Fruit fly (Drosophila melanogaster) whole organism, embryonic: ENCODE results near the gene CG33489.

Source experiments
- Awh ChIP-seq: fragments of 200-800 bp; sonication (Bioruptor generic); IDR thresholded peaks from 2 replicates; pipeline ENCODE4, ENCODE4 v1.3.6; 2022; ENCODE audit warnings: missing biosample characterization, missing genetic modification characterization
- BEAF-32 ChIP-seq: fragments of 200-800 bp; sonication (Bioruptor generic); optimal IDR thresholded peaks from 3 replicates; lab custom pipeline; 2017; ENCODE audit warnings: missing biosample characterization, missing genetic modification characterization, mild to moderate bottlenecking, moderate library complexity, missing genetic modification reagents
- CG10274 ChIP-seq: fragments of 200-800 bp; sonication (Bioruptor generic); optimal IDR thresholded peaks from 3 replicates; lab custom pipeline; 2017; ENCODE audit warnings: missing biosample characterization, mild to moderate bottlenecking, missing genetic modification characterization
- CG10462 ChIP-seq: fragments of 200-800 bp; sonication (Bioruptor generic); optimal IDR thresholded peaks from 2 replicates; lab custom pipeline; 2016; ENCODE audit warnings: missing biosample characterization, missing genetic modification characterization
- CG12104 ChIP-seq: fragments of 200-800 bp; sonication (Bioruptor generic); optimal IDR thresholded peaks from 3 replicates; lab custom pipeline; 2016; ENCODE audit warnings: missing biosample characterization, missing genetic modification characterization
- CG12744 ChIP-seq: fragments of 200-800 bp; sonication (Bioruptor generic); optimal IDR thresholded peaks from 2 replicates; lab custom pipeline; 2016; ENCODE audit warnings: missing biosample characterization, missing genetic modification characterization
- CG13624 ChIP-seq: fragments of 200-800 bp; sonication (Bioruptor generic); optimal IDR thresholded peaks from 2 replicates; lab custom pipeline; 2016; ENCODE audit warnings: missing biosample characterization, missing genetic modification characterization
- CG14710 ChIP-seq: fragments of 200-800 bp; sonication (Bioruptor generic); optimal IDR thresholded peaks from 3 replicates; lab custom pipeline; 2019; ENCODE audit warnings: missing biosample characterization, mild to moderate bottlenecking, missing genetic modification characterization, moderate library complexity
- CG15696 ChIP-seq: fragments of 200-800 bp; sonication (Bioruptor generic); optimal IDR thresholded peaks from 2 replicates; lab custom pipeline; 2019; ENCODE audit warnings: missing biosample characterization, mild to moderate bottlenecking, missing genetic modification characterization, moderate library complexity
- CG16863 ChIP-seq: fragments of 200-800 bp; sonication (Bioruptor generic); optimal IDR thresholded peaks from 3 replicates; lab custom pipeline; 2016; ENCODE audit warnings: missing biosample characterization, missing genetic modification characterization
- CG17568 ChIP-seq: fragments of 200-800 bp; sonication (Bioruptor generic); optimal IDR thresholded peaks from 2 replicates; lab custom pipeline; 2018; ENCODE audit warnings: missing biosample characterization, mild to moderate bottlenecking, missing genetic modification characterization, moderate library complexity
- CG17912 ChIP-seq: fragments of 200-800 bp; sonication (Bioruptor generic); optimal IDR thresholded peaks from 2 replicates; lab custom pipeline; 2018; ENCODE audit warnings: missing biosample characterization, mild to moderate bottlenecking, missing genetic modification characterization
- CG3065 ChIP-seq: fragments of 200-800 bp; sonication (Bioruptor generic); optimal IDR thresholded peaks from 2 replicates; lab custom pipeline; 2016; ENCODE audit warnings: missing biosample characterization, missing genetic modification characterization
- CG4328 ChIP-seq: fragments of 200-800 bp; sonication (Bioruptor generic); optimal IDR thresholded peaks from 3 replicates; lab custom pipeline; 2017; ENCODE audit warnings: missing biosample characterization, missing genetic modification reagents, missing genetic modification characterization
- CG4424 ChIP-seq: fragments of 200-800 bp; sonication (Bioruptor generic); optimal IDR thresholded peaks from 3 replicates; lab custom pipeline; 2016; ENCODE audit warnings: missing biosample characterization, missing genetic modification characterization
- CG7839 ChIP-seq: fragments of 200-800 bp; sonication (Bioruptor generic); optimal IDR thresholded peaks from 3 replicates; lab custom pipeline; 2018; ENCODE audit warnings: missing biosample characterization, mild to moderate bottlenecking, missing genetic modification characterization, moderate library complexity
- ERR ChIP-seq: fragments of 200-800 bp; sonication (Bioruptor generic); optimal IDR thresholded peaks from 2 replicates; lab custom pipeline; 2016; ENCODE audit warnings: missing biosample characterization, missing genetic modification characterization
- Ets97D ChIP-seq: fragments of 200-800 bp; sonication (Bioruptor generic); optimal IDR thresholded peaks from 3 replicates; lab custom pipeline; 2016; ENCODE audit warnings: missing biosample characterization, missing genetic modification characterization
- GATAe ChIP-seq: fragments of 200-800 bp; sonication (Bioruptor generic); conservative IDR thresholded peaks from 2 replicates; pipeline ENCODE4 v1.3.6; 2022; ENCODE audit warnings: missing biosample characterization, missing genetic modification characterization
- Hr78 ChIP-seq, 2 experiments: fragments of 200-800 bp in 1 of 2; fragments of >200 bp in 1 of 2; sonication (Bioruptor generic) in 1 of 2; optimal IDR thresholded peaks; 2 replicates each; lab custom pipeline; 2017 to 2019; ENCODE audit warnings: missing biosample characterization in 2 of 2, missing genetic modification characterization in 2 of 2, mild to moderate bottlenecking in 1 of 2, moderate library complexity in 1 of 2
- Myb ChIP-seq: fragments of 200-800 bp; sonication (Bioruptor generic); optimal IDR thresholded peaks from 2 replicates; lab custom pipeline; 2016; ENCODE audit warnings: missing biosample characterization, missing genetic modification characterization
- NC2β ChIP-seq: fragments of 200-800 bp; sonication (Bioruptor generic); optimal IDR thresholded peaks from 2 replicates; lab custom pipeline; 2016; ENCODE audit warnings: missing biosample characterization, missing genetic modification characterization
- Nf-YB ChIP-seq: fragments of 200-800 bp; sonication (Bioruptor generic); optimal IDR thresholded peaks from 3 replicates; lab custom pipeline; 2019; ENCODE audit warnings: missing biosample characterization, mild to moderate bottlenecking, missing genetic modification characterization, moderate library complexity
- PHDP ChIP-seq: fragments of 200-800 bp; sonication (Bioruptor generic); optimal IDR thresholded peaks from 3 replicates; lab custom pipeline; 2018; ENCODE audit warnings: missing biosample characterization, mild to moderate bottlenecking, missing genetic modification characterization, moderate library complexity
- Ravus ChIP-seq: fragments of 200-800 bp; sonication (Bioruptor generic); IDR thresholded peaks from 2 replicates; pipeline ENCODE4 v1.3.6; 2022; ENCODE audit warnings: missing biosample characterization, missing genetic modification characterization
- Side ChIP-seq: fragments of 200-800 bp; sonication (Bioruptor generic); optimal IDR thresholded peaks from 2 replicates; lab custom pipeline; 2016; ENCODE audit warnings: missing biosample characterization, missing genetic modification characterization
- Sox100B ChIP-seq: fragments of 200-800 bp; sonication (Bioruptor generic); optimal IDR thresholded peaks from 3 replicates; lab custom pipeline; 2018; ENCODE audit warnings: missing biosample characterization, mild to moderate bottlenecking, missing genetic modification characterization
- Tbp ChIP-seq: fragments of >200 bp; optimal IDR thresholded peaks from 2 replicates; lab custom pipeline; 2018; ENCODE audit warnings: missing biosample characterization, missing genetic modification characterization
- cad ChIP-seq: fragments of >200 bp; optimal IDR thresholded peaks from 2 replicates; lab custom pipeline; 2017; ENCODE audit warnings: missing biosample characterization, missing genetic modification characterization
- gcm2 ChIP-seq: fragments of 200-800 bp; sonication (Bioruptor generic); optimal IDR thresholded peaks from 2 replicates; lab custom pipeline; 2016; ENCODE audit warnings: missing biosample characterization, missing genetic modification characterization
- gem ChIP-seq: fragments of 200-800 bp; sonication (Bioruptor generic); optimal IDR thresholded peaks from 2 replicates; lab custom pipeline; 2019; ENCODE audit warnings: missing biosample characterization, mild to moderate bottlenecking, missing genetic modification characterization, moderate library complexity
- h ChIP-seq: fragments of >200 bp; optimal IDR thresholded peaks from 2 replicates; lab custom pipeline; 2017
- kah ChIP-seq: fragments of 200-800 bp; sonication (Bioruptor generic); optimal IDR thresholded peaks from 2 replicates; lab custom pipeline; 2018; ENCODE audit warnings: missing biosample characterization, mild to moderate bottlenecking, missing genetic modification characterization
- lbe ChIP-seq: fragments of 200-800 bp; sonication (Bioruptor generic); optimal IDR thresholded peaks from 2 replicates; lab custom pipeline; 2016; ENCODE audit warnings: missing biosample characterization, mild to moderate bottlenecking, missing genetic modification characterization
- lilli ChIP-seq: fragments of 200-800 bp; sonication (Bioruptor generic); optimal IDR thresholded peaks from 3 replicates; lab custom pipeline; 2016; ENCODE audit warnings: missing biosample characterization, missing genetic modification characterization
- lola ChIP-seq, 3 experiments: fragments of >200 bp in 2 of 3; fragments of 200-800 bp in 1 of 3; sonication (Bioruptor generic) in 1 of 3; optimal IDR thresholded peaks; 2 replicates each; lab custom pipeline; 2017 to 2019; ENCODE audit warnings: missing biosample characterization in 3 of 3, missing genetic modification characterization in 3 of 3, mild to moderate bottlenecking in 1 of 3, moderate library complexity in 1 of 3
- onecut ChIP-seq: fragments of 200-800 bp; sonication (Bioruptor generic); IDR thresholded peaks from 2 replicates; pipeline ENCODE4 v1.3.6; 2022; ENCODE audit warnings: missing biosample characterization, missing genetic modification characterization
- repo ChIP-seq: fragments of 200-800 bp; sonication (Bioruptor generic); optimal IDR thresholded peaks from 2 replicates; lab custom pipeline; 2016; ENCODE audit warnings: missing biosample characterization, missing genetic modification characterization
- salm ChIP-seq: fragments of 200-800 bp; sonication (Bioruptor generic); optimal IDR thresholded peaks from 2 replicates; lab custom pipeline; 2018; ENCODE audit warnings: missing biosample characterization, mild to moderate bottlenecking, missing genetic modification characterization
- scrt ChIP-seq: fragments of 200-800 bp; sonication (Bioruptor generic); optimal IDR thresholded peaks from 2 replicates; lab custom pipeline; 2018; ENCODE audit warnings: missing biosample characterization, mild to moderate bottlenecking, missing genetic modification characterization, moderate library complexity
- sens-2 ChIP-seq: fragments of 200-800 bp; sonication (Bioruptor generic); IDR thresholded peaks from 2 replicates; pipeline ENCODE4 v1.3.6; 2022; ENCODE audit warnings: missing biosample characterization, missing genetic modification characterization
- sqz ChIP-seq: fragments of 200-800 bp; sonication (Bioruptor generic); optimal IDR thresholded peaks from 3 replicates; lab custom pipeline; 2018; ENCODE audit warnings: missing biosample characterization, mild to moderate bottlenecking, missing genetic modification characterization
- unc-4 ChIP-seq: fragments of 200-800 bp; sonication (Bioruptor generic); IDR thresholded peaks from 2 replicates; pipeline ENCODE4 v1.3.6; 2022; ENCODE audit warnings: missing biosample characterization, missing genetic modification characterization; ENCODE audit not compliant: partially characterized antibody

The CG33489 gene

dm6 chr3L:11551949-11552348 is 24.9 kb downstream of the CG33489 start (continued):
- TF ChIP-seq CG10274 (GFP tag; lab: Kevin White, UChicago): no peak
- TF ChIP-seq PHDP: peak; percentile 36
- no peak for TF ChIP-seq ERR
- no peak for TF ChIP-seq onecut (GFP tag; lab: Robert Waterston, UW)
- no peak for TF ChIP-seq BEAF-32 (GFP tag; lab: Kevin White, UChicago)
- no peak for TF ChIP-seq Tbp (GFP tag; lab: Kevin White, UChicago)
- TF ChIP-seq scrt (GFP tag; lab: Kevin White, UChicago): no peak
- no peak for TF ChIP-seq CG13624 (GFP tag; lab: Kevin White, UChicago)
- no peak for TF ChIP-seq CG12744 (GFP tag; lab: Kevin White, UChicago)
- no peak for TF ChIP-seq CG4424 (GFP tag; lab: Kevin White, UChicago)
- no peak for TF ChIP-seq sens-2
- TF ChIP-seq repo: no peak
- TF ChIP-seq Ravus (GFP tag; lab: Robert Waterston, UW): no peak
- TF ChIP-seq CG3065 (GFP tag; lab: Kevin White, UChicago): no peak
- no peak for TF ChIP-seq CG17568 (GFP tag; lab: Kevin White, UChicago)
- peak; percentile 9 for TF ChIP-seq Sox100B
- peak; percentile 47 for TF ChIP-seq CG15696 (tag; lab: Kevin White, UChicago)
- TF ChIP-seq lola (GFP tag; optimal IDR thresholded peaks at IDR 0.05; lab: Kevin White, UChicago): peak in 1 of 3 experiments; percentile 74
- TF ChIP-seq h (lab: Kevin White, UChicago): no peak
- TF ChIP-seq lilli (GFP tag; lab: Kevin White, UChicago): no peak
- no peak for TF ChIP-seq Nf-YB (GFP tag; lab: Kevin White, UChicago)
- TF ChIP-seq Myb (GFP tag; lab: Kevin White, UChicago): no peak
- no peak for TF ChIP-seq Side (GFP tag; lab: Kevin White, UChicago)
- TF ChIP-seq gem (tag; lab: Kevin White, UChicago): peak; percentile 68
- TF ChIP-seq CG14710 (tag; lab: Kevin White, UChicago): peak; percentile 59
- no peak for TF ChIP-seq CG12104
- TF ChIP-seq CG17912 (GFP tag; lab: Kevin White, UChicago): no peak
- no peak for TF ChIP-seq GATAe (GFP tag; lab: Robert Waterston, UW)
- TF ChIP-seq kah (GFP tag; lab: Kevin White, UChicago): no peak
- no peak for TF ChIP-seq gcm2 (GFP tag; lab: Kevin White, UChicago)
- no peak for TF ChIP-seq Ets97D (GFP tag; lab: Kevin White, UChicago)
- no peak for TF ChIP-seq CG4328 (GFP tag; lab: Kevin White, UChicago)
- TF ChIP-seq CG7839 (tag; lab: Kevin White, UChicago): peak; percentile 53
- TF ChIP-seq NC2β (GFP tag; lab: Kevin White, UChicago): peak; percentile 29
- TF ChIP-seq sqz (GFP tag; lab: Kevin White, UChicago): no peak
- no peak for TF ChIP-seq salm
- no peak for TF ChIP-seq lbe
- TF ChIP-seq CG10462 (GFP tag; lab: Kevin White, UChicago): peak; percentile 22
- no peak for TF ChIP-seq Hr78 (GFP tag; optimal IDR thresholded peaks at IDR 0.05; lab: Kevin White, UChicago)
- TF ChIP-seq Awh (GFP tag; lab: Robert Waterston, UW): no peak
- no peak for TF ChIP-seq unc-4 (GFP tag; lab: Robert Waterston, UW)
- no peak for TF ChIP-seq cad (GFP tag; lab: Kevin White, UChicago)
- TF ChIP-seq CG16863 (GFP tag; lab: Kevin White, UChicago): no peak
